Worm (Caenorhabditis elegans) whole organism, young adult: ENCODE data around the gene W02A2.12.

Experiments
- B0035.1 ChIP-seq: sonication (generic microtip); optimal IDR thresholded peaks from 2 replicates; lab custom pipeline; 2016; ENCODE audit warnings: missing genetic modification characterization, mild to moderate bottlenecking, missing compliant biosample characterization, missing genotype, missing genetic modification reagents
- B0261.1 ChIP-seq: sonication (generic microtip); optimal IDR thresholded peaks from 2 replicates; lab custom pipeline; 2016; ENCODE audit warnings: mild to moderate bottlenecking, missing genetic modification characterization, moderate library complexity, missing compliant biosample characterization
- C06A6.2 ChIP-seq: fragments of 200-800 bp; sonication (Bioruptor generic); conservative IDR thresholded peaks from 2 replicates; pipeline ENCODE4 v1.3.6; 2022; ENCODE audit warnings: missing genetic modification characterization, missing compliant biosample characterization
- D2030.7 ChIP-seq: fragments of 200-800 bp; sonication (Bioruptor generic); IDR thresholded peaks from 2 replicates; pipeline ENCODE4 v1.3.6; 2022; ENCODE audit warnings: missing genetic modification reagents, missing genetic modification characterization, missing compliant biosample characterization
- F22D6.2 ChIP-seq: sonication (generic microtip); optimal IDR thresholded peaks from 2 replicates; lab custom pipeline; 2016; ENCODE audit warnings: mild to moderate bottlenecking, missing genetic modification characterization, missing compliant biosample characterization
- F33H1.4 ChIP-seq: fragments of 200-800 bp; sonication (Bioruptor generic); IDR thresholded peaks from 2 replicates; pipeline ENCODE4 v1.3.6; 2022; ENCODE audit warnings: missing genetic modification reagents, missing genetic modification characterization, missing compliant biosample characterization
- F39B2.1 ChIP-seq: fragments of 200-800 bp; sonication (Bioruptor generic); IDR thresholded peaks from 2 replicates; pipeline ENCODE4 v1.3.6; 2022; ENCODE audit warnings: missing genetic modification reagents, missing genetic modification characterization, missing compliant biosample characterization
- F52B5.7 ChIP-seq: sonication (generic microtip); optimal IDR thresholded peaks from 2 replicates; lab custom pipeline; 2016; ENCODE audit warnings: mild to moderate bottlenecking, missing genetic modification characterization, missing compliant biosample characterization
- F57A8.1 ChIP-seq: fragments of 200-800 bp; sonication (Bioruptor generic); optimal IDR thresholded peaks from 2 replicates; lab custom pipeline; 2018; ENCODE audit warnings: mild to moderate bottlenecking, missing genetic modification characterization, moderate library complexity, missing compliant biosample characterization
- F57C9.4 ChIP-seq: sonication (generic microtip); optimal IDR thresholded peaks from 2 replicates; lab custom pipeline; 2017; ENCODE audit warnings: mild to moderate bottlenecking, missing genetic modification characterization, missing compliant biosample characterization
- K11D2.4 ChIP-seq: fragments of 200-800 bp; sonication (Bioruptor generic); IDR thresholded peaks from 2 replicates; pipeline ENCODE4 v1.3.6; 2022; ENCODE audit warnings: missing genetic modification reagents, missing genetic modification characterization, missing compliant biosample characterization
- T26A5.8 ChIP-seq: sonication (generic microtip); optimal IDR thresholded peaks from 2 replicates; lab custom pipeline; 2016; ENCODE audit warnings: missing genetic modification characterization, missing compliant biosample characterization
- Y56A3A.18 ChIP-seq: fragments of 200-800 bp; sonication (Bioruptor generic); IDR thresholded peaks from 2 replicates; pipeline ENCODE4 v1.3.6; 2022; ENCODE audit warnings: missing genetic modification reagents, missing genetic modification characterization, missing compliant biosample characterization
- Y67H2A.10 ChIP-seq: fragments of 200-800 bp; sonication (Bioruptor generic); conservative IDR thresholded peaks from 2 replicates; pipeline ENCODE4 v1.3.6; 2022; ENCODE audit warnings: missing genetic modification reagents, missing genetic modification characterization, missing compliant biosample characterization
- Y95B8A.8 ChIP-seq: fragments of 200-800 bp; sonication (Bioruptor generic); IDR thresholded peaks from 2 replicates; pipeline ENCODE4 v1.3.6; 2022; ENCODE audit warnings: missing genetic modification reagents, missing genetic modification characterization, missing compliant biosample characterization
- akir-1 ChIP-seq: fragments of 200-800 bp; sonication (Bioruptor generic); optimal IDR thresholded peaks from 2 replicates; lab custom pipeline; 2018; ENCODE audit warnings: mild to moderate bottlenecking, missing genetic modification characterization, moderate library complexity, missing compliant biosample characterization
- aptf-2 ChIP-seq: fragments of 200-800 bp; sonication (Bioruptor generic); conservative IDR thresholded peaks from 2 replicates; pipeline ENCODE4 v1.3.6; 2022; ENCODE audit warnings: missing genetic modification reagents, missing genetic modification characterization, missing compliant biosample characterization
- athp-1 ChIP-seq: sonication (generic microtip); optimal IDR thresholded peaks from 2 replicates; lab custom pipeline; 2017; ENCODE audit warnings: mild to moderate bottlenecking, missing genetic modification characterization, missing compliant biosample characterization
- ceh-100 ChIP-seq: fragments of 200-800 bp; sonication (Bioruptor generic); IDR thresholded peaks from 2 replicates; pipeline ENCODE4 v1.3.6; 2022; ENCODE audit warnings: missing genetic modification reagents, missing genetic modification characterization, missing compliant biosample characterization
- ceh-27 ChIP-seq: fragments of 200-800 bp; sonication (Bioruptor generic); optimal IDR thresholded peaks from 2 replicates; lab custom pipeline; 2018; ENCODE audit warnings: mild to moderate bottlenecking, missing genetic modification characterization, moderate library complexity, missing compliant biosample characterization
- ceh-58 ChIP-seq: fragments of 200-800 bp; sonication (Bioruptor generic); IDR thresholded peaks from 2 replicates; pipeline ENCODE4 v1.3.6; 2022; ENCODE audit warnings: missing genetic modification characterization, missing compliant biosample characterization
- ceh-91 ChIP-seq: fragments of 200-800 bp; sonication (Bioruptor generic); IDR thresholded peaks from 2 replicates; pipeline ENCODE4 v1.3.6; 2022; ENCODE audit warnings: missing genetic modification reagents, missing genetic modification characterization, missing compliant biosample characterization
- dox-1 ChIP-seq: fragments of 200-800 bp; sonication (Bioruptor generic); IDR thresholded peaks from 2 replicates; pipeline ENCODE4 v1.3.6; 2022; ENCODE audit warnings: missing genetic modification reagents, missing genetic modification characterization, missing compliant biosample characterization
- dpff-1 ChIP-seq: sonication (generic microtip); optimal IDR thresholded peaks from 2 replicates; lab custom pipeline; 2017; ENCODE audit warnings: mild to moderate bottlenecking, missing genetic modification characterization, missing compliant biosample characterization
- dpl-1 ChIP-seq: fragments of 150-350 bp; optimal IDR thresholded peaks from 2 replicates; lab custom pipeline; 2014; ENCODE audit warnings: missing biosample characterization, missing genetic modification reagents, missing genetic modification characterization
- egl-18 ChIP-seq: fragments of 200-800 bp; sonication (Bioruptor generic); IDR thresholded peaks from 2 replicates; pipeline ENCODE4 v1.3.6; 2022; ENCODE audit warnings: missing genetic modification reagents, missing genetic modification characterization, missing compliant biosample characterization
- egrh-3 ChIP-seq: fragments of 200-800 bp; sonication (Bioruptor generic); IDR thresholded peaks from 2 replicates; pipeline ENCODE4 v1.3.6; 2022; ENCODE audit warnings: missing genetic modification reagents, missing genetic modification characterization, missing compliant biosample characterization
- ets-4 ChIP-seq: fragments of 200-800 bp; sonication (Bioruptor generic); optimal IDR thresholded peaks from 2 replicates; lab custom pipeline; 2018; ENCODE audit warnings: mild to moderate bottlenecking, missing genetic modification characterization, missing compliant biosample characterization
- him-1 ChIP-seq: sonication (generic microtip); optimal IDR thresholded peaks from 2 replicates; lab custom pipeline; 2016; ENCODE audit warnings: missing genotype, missing genetic modification reagents, missing genetic modification characterization, missing compliant biosample characterization
- hmg-20 ChIP-seq: fragments of 200-800 bp; sonication (Bioruptor generic); IDR thresholded peaks from 2 replicates; pipeline ENCODE4 v1.3.6; 2022; ENCODE audit warnings: missing genetic modification reagents, missing genetic modification characterization, missing compliant biosample characterization
- hrde-1 ChIP-seq: sonication (generic microtip); optimal IDR thresholded peaks from 2 replicates; lab custom pipeline; 2016; ENCODE audit warnings: missing genetic modification characterization, mild to moderate bottlenecking, missing compliant biosample characterization, moderate library complexity, missing genotype, missing genetic modification reagents, borderline replicate concordance
- hsf-1 ChIP-seq: fragments of 200-800 bp; sonication (Bioruptor generic); IDR thresholded peaks from 2 replicates; pipeline ENCODE4 v1.3.6; 2022; ENCODE audit warnings: missing genetic modification reagents, missing genetic modification characterization, missing compliant biosample characterization
- let-526 ChIP-seq: fragments of 200-800 bp; sonication (Bioruptor generic); IDR thresholded peaks from 2 replicates; pipeline ENCODE4 v1.3.6; 2022; ENCODE audit warnings: missing genetic modification reagents, missing genetic modification characterization, missing compliant biosample characterization
- lin-35 ChIP-seq, 3 experiments: fragments of 150-350 bp in 2 of 3; sonication (generic microtip) in 1 of 3; optimal IDR thresholded peaks; 2 replicates each; lab custom pipeline; 2014 to 2018; ENCODE audit warnings: missing biosample characterization in 3 of 3, missing genetic modification characterization in 3 of 3, missing genetic modification reagents in 3 of 3
- madf-10 ChIP-seq: sonication (generic microtip); optimal IDR thresholded peaks from 2 replicates; lab custom pipeline; 2016; ENCODE audit warnings: mild to moderate bottlenecking, missing genetic modification characterization, missing compliant biosample characterization
- mes-4 ChIP-seq: sonication (generic microtip); optimal IDR thresholded peaks from 2 replicates; lab custom pipeline; 2016; ENCODE audit warnings: missing genotype, missing genetic modification characterization, missing compliant biosample characterization
- nfyb-1 ChIP-seq: fragments of 200-800 bp; sonication (Bioruptor generic); IDR thresholded peaks from 2 replicates; pipeline ENCODE4 v1.3.6; 2022; ENCODE audit warnings: missing genetic modification reagents, missing genetic modification characterization, missing compliant biosample characterization
- nhr-179 ChIP-seq: sonication (generic microtip); optimal IDR thresholded peaks from 2 replicates; lab custom pipeline; 2016; ENCODE audit warnings: mild to moderate bottlenecking, missing genetic modification characterization, missing compliant biosample characterization
- nhr-27 ChIP-seq: fragments of 200-800 bp; sonication (Bioruptor generic); optimal IDR thresholded peaks from 2 replicates; lab custom pipeline; 2018; ENCODE audit warnings: mild to moderate bottlenecking, missing genetic modification characterization, moderate library complexity, missing compliant biosample characterization
- pha-4 ChIP-seq: fragments of 150-350 bp; sonication (generic microtip); optimal IDR thresholded peaks from 2 replicates; lab custom pipeline; 2014; ENCODE audit warnings: missing biosample characterization, missing genetic modification reagents, missing genetic modification characterization
- rec-8 ChIP-seq, 2 experiments: sonication (generic microtip); optimal IDR thresholded peaks; 2 replicates each; lab custom pipeline; 2016; ENCODE audit warnings: mild to moderate bottlenecking in 2 of 2, missing genetic modification characterization in 2 of 2, missing genetic modification reagents in 2 of 2, missing genotype in 2 of 2, missing biosample characterization in 1 of 2, missing compliant biosample characterization in 1 of 2, moderate library complexity in 1 of 2
- rpc-1 ChIP-seq, 2 experiments: fragments of 150-350 bp in 1 of 2; sonication (generic microtip) in 1 of 2; optimal IDR thresholded peaks; 2 replicates each; lab custom pipeline; 2014 to 2018; ENCODE audit warnings: missing biosample characterization in 1 of 2, missing genetic modification characterization in 1 of 2, missing genetic modification reagents in 1 of 2, missing genotype in 1 of 2
- sdz-38 ChIP-seq: sonication (generic microtip); optimal IDR thresholded peaks from 2 replicates; lab custom pipeline; 2016; ENCODE audit warnings: missing genotype, missing genetic modification characterization, missing compliant biosample characterization
- snpc-1.3 ChIP-seq: sonication (generic microtip); optimal IDR thresholded peaks from 2 replicates; lab custom pipeline; 2017; ENCODE audit warnings: missing genetic modification characterization, mild to moderate bottlenecking, missing compliant biosample characterization, antibody characterized with exemption, moderate library complexity, missing genotype, missing genetic modification reagents; ENCODE audit not compliant: insufficient read depth
- tbx-9 ChIP-seq: sonication (generic microtip); optimal IDR thresholded peaks from 2 replicates; lab custom pipeline; 2016; ENCODE audit warnings: borderline replicate concordance, missing genetic modification characterization, inconsistent platforms, missing compliant biosample characterization
- xnd-1 ChIP-seq: sonication (generic microtip); optimal IDR thresholded peaks from 2 replicates; lab custom pipeline; 2016; ENCODE audit warnings: missing genotype, missing genetic modification reagents, missing genetic modification characterization, missing compliant biosample characterization
- ztf-22 ChIP-seq: fragments of 200-800 bp; sonication (Bioruptor generic); optimal IDR thresholded peaks from 2 replicates; lab custom pipeline; 2018; ENCODE audit warnings: mild to moderate bottlenecking, missing genetic modification characterization, moderate library complexity, missing compliant biosample characterization
- ztf-25 ChIP-seq: fragments of 200-800 bp; sonication (Bioruptor generic); IDR thresholded peaks from 2 replicates; pipeline ENCODE4 v1.3.6; 2022; ENCODE audit warnings: missing genetic modification reagents, missing genetic modification characterization, missing compliant biosample characterization
- ztf-28 ChIP-seq: fragments of 200-800 bp; sonication (Bioruptor generic); IDR thresholded peaks from 2 replicates; pipeline ENCODE4 v1.3.6; 2022; ENCODE audit warnings: missing genetic modification reagents, missing genetic modification characterization, missing compliant biosample characterization

The W02A2.12 gene

ce11 chrIV:13322429-13322828, 26.2 kb downstream of the W02A2.12 start (continued):
- TF ChIP-seq egl-18 (no peak), mes-4 (tag; lab: Kevin White, UChicago) (no peak), pha-4 (no peak), lin-35 (GFP tag; optimal IDR thresholded peaks at IDR 0.05; lab: Kevin White, UChicago) (peak in 1 of 3 experiments; percentile 31), dpl-1 (no peak), ceh-58 (GFP tag; lab: Robert Waterston, UW) (no peak), F57A8.1 (GFP tag; lab: Kevin White, UChicago) (no peak), xnd-1 (tag; lab: Kevin White, UChicago) (no peak), ets-4 (GFP tag; lab: Kevin White, UChicago) (peak; percentile 49), snpc-1.3 (tag; lab: Kevin White, UChicago) (no peak), ceh-100 (GFP tag; lab: Robert Waterston, UW) (no peak), Y56A3A.18 (GFP tag; lab: Robert Waterston, UW) (peak; percentile 52; the same call in 1 of the 2 replicates), ztf-28 (GFP tag; lab: Robert Waterston, UW) (no peak), F22D6.2 (tag; lab: Kevin White, UChicago) (no peak), nfyb-1 (GFP tag; lab: Robert Waterston, UW) (peak; percentile 79), aptf-2 (GFP tag; lab: Robert Waterston, UW) (no peak), F33H1.4 (GFP tag; lab: Robert Waterston, UW) (no peak), ceh-91 (GFP tag; lab: Robert Waterston, UW) (no peak), Y67H2A.10 (GFP tag; lab: Robert Waterston, UW) (no peak), ceh-27 (GFP tag; lab: Kevin White, UChicago) (peak; percentile 21), madf-10 (tag; lab: Kevin White, UChicago) (peak; percentile 58), hmg-20 (GFP tag; lab: Robert Waterston, UW) (no peak), ztf-22 (GFP tag; lab: Kevin White, UChicago) (peak; percentile 33), rpc-1 (optimal IDR thresholded peaks at IDR 0.05; lab: Kevin White, UChicago) (no peak), rpc-1 (tag; optimal IDR thresholded peaks at IDR 0.05; lab: Kevin White, UChicago) (no peak), ztf-25 (GFP tag; lab: Robert Waterston, UW) (no peak), him-1 (tag; lab: Kevin White, UChicago) (no peak), F39B2.1 (GFP tag; lab: Robert Waterston, UW) (no peak), nhr-27 (tag; lab: Kevin White, UChicago) (no peak), K11D2.4 (GFP tag; lab: Robert Waterston, UW) (0 out of 2 replicates have a peak, but pooled peaks have one; percentile 53), T26A5.8 (no peak), dox-1 (GFP tag; lab: Robert Waterston, UW) (peak; percentile 50; the same call in 1 of the 2 replicates), hrde-1 (tag; lab: Kevin White, UChicago) (no peak), athp-1 (tag; lab: Kevin White, UChicago) (no peak), dpff-1 (tag; lab: Kevin White, UChicago) (no peak), C06A6.2 (GFP tag; lab: Robert Waterston, UW) (peak; percentile 54), let-526 (GFP tag; lab: Robert Waterston, UW) (no peak), nhr-179 (tag; lab: Kevin White, UChicago) (no peak), sdz-38 (tag; lab: Kevin White, UChicago) (no peak), F52B5.7 (tag; lab: Kevin White, UChicago) (no peak), tbx-9 (tag; lab: Kevin White, UChicago) (no peak), D2030.7 (no peak), hsf-1 (GFP tag; lab: Robert Waterston, UW) (no peak), akir-1 (GFP tag; lab: Kevin White, UChicago) (no peak), Y95B8A.8 (GFP tag; lab: Robert Waterston, UW) (no peak), rec-8 (tag; optimal IDR thresholded peaks at IDR 0.05; lab: Kevin White, UChicago) (no peak), F57C9.4 (tag; lab: Kevin White, UChicago) (no peak), B0035.1 (tag; lab: Kevin White, UChicago) (no peak), B0261.1 (tag; lab: Kevin White, UChicago) (no peak), egrh-3 (GFP tag; lab: Robert Waterston, UW) (no peak)
